Worm (Caenorhabditis elegans): Measurements from ENCODE around the gene nhr-225.

nhr-225 gene

ce11 chrV:2327124-2327523 lies 36.9 kb upstream of the nhr-225 start:
- TF ChIP-seq aly-2 (tag; optimal IDR thresholded peaks at IDR 0.05) (no peak), egl-27 (tag; optimal IDR thresholded peaks at IDR 0.05) (no peak), nhr-102 (tag; optimal IDR thresholded peaks at IDR 0.05) (peak; percentile 68), hlh-11 (tag; optimal IDR thresholded peaks at IDR 0.05) (peak; percentile 66), lsy-2 (tag; optimal IDR thresholded peaks at IDR 0.05) (peak in 1 of 2 experiments; percentile 51), zfp-2 (tag; optimal IDR thresholded peaks at IDR 0.05) (no peak), tra-1 (GFP tag; IDR thresholded peaks at IDR 0.05) (peak; percentile 53; the same call in 1 of the 2 replicates), dve-1 (tag; optimal IDR thresholded peaks at IDR 0.05; ENCODE audit: insufficient read depth) (peak; percentile 92), lin-15B (tag; optimal IDR thresholded peaks at IDR 0.05) (no peak), mxl-3 (GFP tag; optimal IDR thresholded peaks at IDR 0.05) (no peak), pqm-1 (tag; optimal IDR thresholded peaks at IDR 0.05) (peak; percentile 56), lin-29 (GFP tag; IDR thresholded peaks at IDR 0.05) (no peak), nhr-10 (tag; optimal IDR thresholded peaks at IDR 0.05) (peak; percentile 10), php-3 (GFP tag; IDR thresholded peaks at IDR 0.05) (peak; percentile 88), nhr-77 (tag; optimal IDR thresholded peaks at IDR 0.05) (peak; percentile 88), dmd-6 (GFP tag; IDR thresholded peaks at IDR 0.05) (peak; percentile 95), nhr-111 (GFP tag; optimal IDR thresholded peaks at IDR 0.05) (no peak), daf-16 (GFP tag; optimal IDR thresholded peaks at IDR 0.05) (no peak), daf-16 (tag; optimal IDR thresholded peaks at IDR 0.05) (peak; percentile 88), nhr-28 (tag; optimal IDR thresholded peaks at IDR 0.05) (peak; percentile 80)

- TF ChIP-seq ceh-20 (GFP tag; IDR thresholded peaks at IDR 0.05) = no peak
- no peak for TF ChIP-seq Y105C5A.15 (GFP tag; IDR thresholded peaks at IDR 0.05)
- TF ChIP-seq ztf-11 (tag; optimal IDR thresholded peaks at IDR 0.05) = no peak
- TF ChIP-seq snpc-4 (tag; optimal IDR thresholded peaks at IDR 0.05) = no peak
- TF ChIP-seq vab-7 (GFP tag; IDR thresholded peaks at IDR 0.05) = no peak
- TF ChIP-seq lin-15B (tag; optimal IDR thresholded peaks at IDR 0.05) = no peak
Measured at ce11 chrV:2326378-2326777, 36.1 kb upstream of the nhr-225 start, which contains the start of gene pud-4. TSS of gene pud-4 (plus strand) at chrV:2326678.

- TF ChIP-seq daf-16 (GFP tag; optimal IDR thresholded peaks at IDR 0.05) (no peak), daf-16 (tag; optimal IDR thresholded peaks at IDR 0.05) (peak; percentile 61), Y5F2A.4 (GFP tag; optimal IDR thresholded peaks at IDR 0.05) (no peak), dve-1 (tag; optimal IDR thresholded peaks at IDR 0.05; ENCODE audit: insufficient read depth) (peak; percentile 10)
Measured at ce11 chrV:2325052-2325451, 34.8 kb upstream of the nhr-225 start, which contains the start of gene pud-3. TSS of gene pud-3 (minus strand) at chrV:2325152.

- TF ChIP-seq pqm-1 (tag; optimal IDR thresholded peaks at IDR 0.05) = peak; percentile 90
- peak; percentile 57 for TF ChIP-seq nhr-102 (tag; optimal IDR thresholded peaks at IDR 0.05)
- TF ChIP-seq dmd-6 (GFP tag; IDR thresholded peaks at IDR 0.05) = peak; percentile 92
- no peak for TF ChIP-seq madf-5 (GFP tag; IDR thresholded peaks at IDR 0.05)
- TF ChIP-seq F10B5.3 (tag; optimal IDR thresholded peaks at IDR 0.05) = no peak
- no peak for TF ChIP-seq daf-16 (GFP tag; optimal IDR thresholded peaks at IDR 0.05)
- peak; percentile 93 for TF ChIP-seq daf-16 (tag; optimal IDR thresholded peaks at IDR 0.05)
- no peak for TF ChIP-seq zfp-3 (GFP tag; conservative IDR thresholded peaks at IDR 0.05)
- TF ChIP-seq tra-1 (GFP tag; IDR thresholded peaks at IDR 0.05) = peak; percentile 38; the same call in 1 of the 2 replicates
- no peak for TF ChIP-seq lsy-2 (tag; optimal IDR thresholded peaks at IDR 0.05)
- TF ChIP-seq ceh-28 (tag; optimal IDR thresholded peaks at IDR 0.05) = no peak
- no peak for TF ChIP-seq pha-4 (GFP tag; IDR thresholded peaks at IDR 0.05)
- TF ChIP-seq pha-4 (tag; optimal IDR thresholded peaks at IDR 0.05) = no peak
- peak; percentile 21 for TF ChIP-seq nhr-10 (tag; optimal IDR thresholded peaks at IDR 0.05)
- TF ChIP-seq lin-1 (GFP tag; IDR thresholded peaks at IDR 0.05) = peak; percentile 69; the same call in 1 of the 2 replicates
- TF ChIP-seq php-3 (GFP tag; IDR thresholded peaks at IDR 0.05) = peak; percentile 87
- TF ChIP-seq nhr-28 (tag; optimal IDR thresholded peaks at IDR 0.05) = peak; percentile 85
- no peak for TF ChIP-seq vab-7 (GFP tag; IDR thresholded peaks at IDR 0.05)
- no peak for TF ChIP-seq lir-3 (tag; optimal IDR thresholded peaks at IDR 0.05)
- no peak for TF ChIP-seq aly-2 (tag; optimal IDR thresholded peaks at IDR 0.05)
- TF ChIP-seq lin-39 (tag; optimal IDR thresholded peaks at IDR 0.05) = no peak
- TF ChIP-seq hlh-11 (tag; optimal IDR thresholded peaks at IDR 0.05) = peak; percentile 74
- no peak for TF ChIP-seq egl-43 (GFP tag; IDR thresholded peaks at IDR 0.05)
- peak in 1 of 2 experiments; percentile 84 for TF ChIP-seq unc-62 (GFP tag; optimal IDR thresholded peaks at IDR 0.05 in 1 of 2)
- TF ChIP-seq unc-62 (tag; optimal IDR thresholded peaks at IDR 0.05) = no peak
- TF ChIP-seq rbr-2 (tag; optimal IDR thresholded peaks at IDR 0.05) = no peak
- no peak for TF ChIP-seq zag-1 (tag; optimal IDR thresholded peaks at IDR 0.05)
- TF ChIP-seq nhr-77 (tag; optimal IDR thresholded peaks at IDR 0.05) = peak; percentile 91
- no peak for TF ChIP-seq nhr-25 (tag; optimal IDR thresholded peaks at IDR 0.05; ENCODE audit: borderline replicate concordance, insufficient read depth)
- TF ChIP-seq dve-1 (tag; optimal IDR thresholded peaks at IDR 0.05; ENCODE audit: insufficient read depth) = peak; percentile 88
- TF ChIP-seq sdz-12 (GFP tag; optimal IDR thresholded peaks at IDR 0.05) = no peak
Measured at ce11 chrV:2324260-2324659, 34.0 kb upstream of the nhr-225 start.

Data from whole organism, L4 larva.